Fruit fly (Drosophila melanogaster): Measurements from ENCODE around the gene RFeSP.

The RFeSP gene

dm6 chr2L:1634099-1634856, 20.3 kb upstream of the RFeSP start (continued):
- TF ChIP-seq CG10565 (GFP tag; optimal IDR thresholded peaks at IDR 0.05) (no peak), B-H2 (GFP tag; optimal IDR thresholded peaks at IDR 0.05) (peak; percentile 25), CG2116 (GFP tag; optimal IDR thresholded peaks at IDR 0.05) (peak; percentile 7), eve (GFP tag; optimal IDR thresholded peaks at IDR 0.05) (no peak), CG7357 (GFP tag; IDR thresholded peaks at IDR 0.05) (peak; percentile 65), wdn (GFP tag; IDR thresholded peaks at IDR 0.05) (peak; percentile 85), CG12155 (GFP tag; optimal IDR thresholded peaks at IDR 0.05) (peak; percentile 88), CG31441 (GFP tag; IDR thresholded peaks at IDR 0.05) (no peak), CG8765 (GFP tag; IDR thresholded peaks at IDR 0.05) (peak; percentile 42; the same call in 1 of the 2 replicates), tap (tag; optimal IDR thresholded peaks at IDR 0.05) (peak; percentile 46), Abd-B (GFP tag; optimal IDR thresholded peaks at IDR 0.05) (peak; percentile 22), CG1647 (GFP tag; optimal IDR thresholded peaks at IDR 0.05) (peak; percentile 70), Mad (GFP tag; optimal IDR thresholded peaks at IDR 0.05) (peak; percentile 47), CG18011 (GFP tag; optimal IDR thresholded peaks at IDR 0.05) (peak; percentile 42), CG2889 (GFP tag; IDR thresholded peaks at IDR 0.05) (peak; percentile 65; the same call in 1 of the 3 replicates), CG8089 (GFP tag; optimal IDR thresholded peaks at IDR 0.05) (no peak), gsb-n (tag; optimal IDR thresholded peaks at IDR 0.05) (no peak), Eip74EF (GFP tag; optimal IDR thresholded peaks at IDR 0.05) (no peak), Doc2 (GFP tag; IDR thresholded peaks at IDR 0.05) (no peak), dimm (GFP tag; IDR thresholded peaks at IDR 0.05) (0 out of 2 replicates have a peak, but pooled peaks have one; percentile 9), CG7987 (GFP tag; optimal IDR thresholded peaks at IDR 0.05) (no peak), CG7372 (GFP tag; IDR thresholded peaks at IDR 0.05) (peak; percentile 76), grn (GFP tag; optimal IDR thresholded peaks at IDR 0.05) (peak; percentile 33), CG4360 (GFP tag; IDR thresholded peaks at IDR 0.05) (no peak), CG6683 (GFP tag; optimal IDR thresholded peaks at IDR 0.05) (peak; percentile 51), NC2β (GFP tag; optimal IDR thresholded peaks at IDR 0.05) (peak; percentile 36), Oaz (GFP tag; IDR thresholded peaks at IDR 0.05) (peak; percentile 52; the same call in 1 of the 2 replicates), Ravus (GFP tag; IDR thresholded peaks at IDR 0.05) (no peak), Sox100B (GFP tag; optimal IDR thresholded peaks at IDR 0.05) (no peak), Bgb (GFP tag; IDR thresholded peaks at IDR 0.05; ENCODE audit: partially characterized antibody) (no peak), chm (GFP tag; IDR thresholded peaks at IDR 0.05) (no peak), slou (GFP tag; optimal IDR thresholded peaks at IDR 0.05) (peak; percentile 77), CG10462 (GFP tag; optimal IDR thresholded peaks at IDR 0.05) (no peak), hkb (optimal IDR thresholded peaks at IDR 0.05) (no peak), hkb (GFP tag; IDR thresholded peaks at IDR 0.05) (0 out of 2 replicates have a peak, but pooled peaks have one; percentile 26), Ptx1 (GFP tag; IDR thresholded peaks at IDR 0.05) (peak; percentile 75), CG33557 (GFP tag; optimal IDR thresholded peaks at IDR 0.05) (no peak), YL-1 (GFP tag; optimal IDR thresholded peaks at IDR 0.05) (no peak), Side (GFP tag; optimal IDR thresholded peaks at IDR 0.05) (peak; percentile 73), trh (GFP tag; optimal IDR thresholded peaks at IDR 0.05) (peak; percentile 3), hbn (GFP tag; IDR thresholded peaks at IDR 0.05; ENCODE audit: partially characterized antibody) (no peak), CG17912 (GFP tag; optimal IDR thresholded peaks at IDR 0.05) (no peak), tll (GFP tag; optimal IDR thresholded peaks at IDR 0.05) (no peak), CG11398 (GFP tag; optimal IDR thresholded peaks at IDR 0.05) (no peak), NFAT (GFP tag; IDR thresholded peaks at IDR 0.05) (peak; percentile 85), dati (GFP tag; IDR thresholded peaks at IDR 0.05) (no peak), CG17802 (tag; optimal IDR thresholded peaks at IDR 0.05) (no peak), nom (GFP tag; optimal IDR thresholded peaks at IDR 0.05) (no peak), CG8290 (GFP tag; optimal IDR thresholded peaks at IDR 0.05) (no peak), CG8290 (tag; optimal IDR thresholded peaks at IDR 0.05) (peak in 1 of 2 experiments; percentile 90)

All from whole organism, embryonic.